Worm (Caenorhabditis elegans) whole organism, L1 larva: ENCODE results near the gene Y69E1A.1.

Source experiments
- jun-1 ChIP-seq: fragments of 150-350 bp; optimal IDR thresholded peaks from 2 replicates; lab custom pipeline; 2014; ENCODE audit warnings: missing biosample characterization, missing genetic modification reagents, missing genetic modification characterization
- nhr-71 ChIP-seq: sonication (generic microtip); optimal IDR thresholded peaks from 2 replicates; lab custom pipeline; 2016; ENCODE audit warnings: mild to moderate bottlenecking, missing genetic modification characterization, moderate library complexity, missing compliant biosample characterization
- pag-3 ChIP-seq: sonication (generic microtip); optimal IDR thresholded peaks from 2 replicates; lab custom pipeline; 2017; ENCODE audit warnings: missing genetic modification characterization, mild to moderate bottlenecking, missing compliant biosample characterization, antibody characterized with exemption, borderline replicate concordance; ENCODE audit not compliant: insufficient read depth

- TF ChIP-seq pag-3 (tag; lab: Kevin White, UChicago) (no peak), nhr-71 (tag; lab: Kevin White, UChicago) (no peak), jun-1 (tag; lab: Kevin White, UChicago) (no peak)
Measured at ce11 chrIV:10957583-10958229, 9.0 kb upstream of the Y69E1A.1 start, which contains the start of gene Y69E1A.5.
